Fruit fly (Drosophila melanogaster): ENCODE data around the gene CG18259.

CG18259 gene

dm6 chrX:18789353-18790210, 6.3 kb upstream of the CG18259 start (continued):
- TF ChIP-seq aop (GFP tag; IDR thresholded peaks at IDR 0.05) (no peak), CG32772 (GFP tag; IDR thresholded peaks at IDR 0.05) (0 out of 2 replicates have a peak, but pooled peaks have one; percentile 17), Camta (GFP tag; optimal IDR thresholded peaks at IDR 0.05) (peak; percentile 45), E2f1 (GFP tag; IDR thresholded peaks at IDR 0.05) (0 out of 2 replicates have a peak, but pooled peaks have one; percentile 32), Elba2 (GFP tag; optimal IDR thresholded peaks at IDR 0.05) (no peak), CG4404 (GFP tag; IDR thresholded peaks at IDR 0.05) (peak; percentile 30; the same call in 1 of the 2 replicates), Hr78 (GFP tag; optimal IDR thresholded peaks at IDR 0.05) (peak in 1 of 2 experiments; percentile 79), Dip3 (GFP tag; optimal IDR thresholded peaks at IDR 0.05) (peak; percentile 55), lmd (GFP tag; IDR thresholded peaks at IDR 0.05) (peak; percentile 56), exex (tag; optimal IDR thresholded peaks at IDR 0.05) (no peak), CG7928 (GFP tag; optimal IDR thresholded peaks at IDR 0.05) (peak; percentile 17), CG3995 (GFP tag; optimal IDR thresholded peaks at IDR 0.05) (peak; percentile 63), Six4 (GFP tag; optimal IDR thresholded peaks at IDR 0.05) (peak; percentile 40), toy (GFP tag; IDR thresholded peaks at IDR 0.05) (no peak), Rfx (GFP tag; IDR thresholded peaks at IDR 0.05) (peak; percentile 56), CG31388 (GFP tag; optimal IDR thresholded peaks at IDR 0.05) (no peak), Opbp (GFP tag; IDR thresholded peaks at IDR 0.05; ENCODE audit: partially characterized antibody) (no peak), Atf3 (GFP tag; optimal IDR thresholded peaks at IDR 0.05) (peak; percentile 11), CG8478 (optimal IDR thresholded peaks at IDR 0.05) (no peak), CG2129 (GFP tag; IDR thresholded peaks at IDR 0.05; ENCODE audit: partially characterized antibody) (no peak), dpn (GFP tag; optimal IDR thresholded peaks at IDR 0.05) (peak; percentile 51 to 62), CG31224 (GFP tag; IDR thresholded peaks at IDR 0.05) (peak; percentile 12; the same call in 1 of the 2 replicates), bowl (GFP tag; IDR thresholded peaks at IDR 0.05) (no peak), gsb-n (tag; optimal IDR thresholded peaks at IDR 0.05) (peak; percentile 9), ATbp (GFP tag; optimal IDR thresholded peaks at IDR 0.05) (peak; percentile 1), wdn (GFP tag; IDR thresholded peaks at IDR 0.05) (no peak), Taf1 (GFP tag; IDR thresholded peaks at IDR 0.05) (no peak; the same call in 1 of the 2 replicates), NfI (GFP tag; optimal IDR thresholded peaks at IDR 0.05) (peak; percentile 60), mam (GFP tag; optimal IDR thresholded peaks at IDR 0.05) (peak; percentile 34), CG8765 (GFP tag; IDR thresholded peaks at IDR 0.05) (no peak), CG31441 (GFP tag; IDR thresholded peaks at IDR 0.05) (peak; percentile 64; the same call in 1 of the 2 replicates), CG33557 (GFP tag; optimal IDR thresholded peaks at IDR 0.05) (no peak), CG32532 (GFP tag; IDR thresholded peaks at IDR 0.05) (peak; percentile 59), CG12942 (GFP tag; optimal IDR thresholded peaks at IDR 0.05) (no peak), ewg (GFP tag; optimal IDR thresholded peaks at IDR 0.05) (peak; percentile 35), CG6654 (GFP tag; optimal IDR thresholded peaks at IDR 0.05) (peak; percentile 23), fu2 (GFP tag; optimal IDR thresholded peaks at IDR 0.05) (peak; percentile 39), eve (GFP tag; optimal IDR thresholded peaks at IDR 0.05) (no peak), sqz (GFP tag; optimal IDR thresholded peaks at IDR 0.05) (peak; percentile 49), Adf1 (GFP tag; IDR thresholded peaks at IDR 0.05) (no peak), H2.0 (GFP tag; IDR thresholded peaks at IDR 0.05) (no peak), CG12391 (tag; optimal IDR thresholded peaks at IDR 0.05) (peak; percentile 66), CG12155 (GFP tag; optimal IDR thresholded peaks at IDR 0.05) (peak; percentile 41), CG6272 (GFP tag; IDR thresholded peaks at IDR 0.05) (peak; percentile 34; the same call in 1 of the 2 replicates), Bteb2 (GFP tag; optimal IDR thresholded peaks at IDR 0.05) (no peak), CG4730 (GFP tag; IDR thresholded peaks at IDR 0.05) (0 out of 2 replicates have a peak, but pooled peaks have one; percentile 11), CG17361 (GFP tag; IDR thresholded peaks at IDR 0.05) (peak; percentile 87), PHDP (tag; optimal IDR thresholded peaks at IDR 0.05) (peak; percentile 51), kah (GFP tag; optimal IDR thresholded peaks at IDR 0.05) (no peak), sug (tag; optimal IDR thresholded peaks at IDR 0.05) (peak; percentile 65)

All from whole organism, embryonic.